Worm (Caenorhabditis elegans) whole organism, early embryonic: ENCODE data around the gene dlat-2.

Source experiments
- F13C5.2 ChIP-seq: sonication (generic microtip); optimal IDR thresholded peaks from 2 replicates; lab custom pipeline; 2017; ENCODE audit warnings: mild to moderate bottlenecking, missing genetic modification characterization, inconsistent platforms, missing compliant biosample characterization
- aly-1 ChIP-seq: sonication (generic microtip); optimal IDR thresholded peaks from 2 replicates; lab custom pipeline; 2016; ENCODE audit warnings: missing genetic modification characterization, missing compliant biosample characterization
- ceh-13 ChIP-seq: fragments of 200-800 bp; sonication (Bioruptor generic); optimal IDR thresholded peaks from 2 replicates; lab custom pipeline; 2018; ENCODE audit warnings: mild to moderate bottlenecking, missing genetic modification characterization, missing compliant biosample characterization
- flt-1 ChIP-seq: fragments of 200-800 bp; sonication (Bioruptor generic); IDR thresholded peaks from 2 replicates; pipeline ENCODE4 v1.3.6; 2022; ENCODE audit warnings: missing genetic modification characterization, missing compliant biosample characterization
- hmbx-1 ChIP-seq: sonication (generic microtip); optimal IDR thresholded peaks from 2 replicates; lab custom pipeline; 2016; ENCODE audit warnings: mild to moderate bottlenecking, missing genetic modification characterization, missing compliant biosample characterization

DNA sequence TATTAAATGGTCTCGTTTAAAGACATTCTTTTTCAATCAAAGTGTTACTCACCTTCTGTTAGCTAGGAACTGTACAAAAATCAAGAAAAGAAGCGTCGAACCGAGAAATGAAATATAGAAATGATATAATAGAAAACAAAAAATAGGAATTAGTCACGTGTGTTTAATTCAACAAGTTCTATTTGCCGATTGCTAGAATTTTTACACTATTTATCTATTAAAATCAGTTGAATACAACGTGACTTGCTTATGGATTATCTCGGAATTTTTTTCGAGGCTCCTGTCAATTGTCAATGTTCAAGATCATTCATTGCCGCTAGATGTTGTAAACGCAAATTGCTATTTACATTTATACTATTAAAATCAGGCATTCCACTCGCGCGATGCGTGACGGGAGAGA, 13.1 kb upstream of the dlat-2 start, which contains the start of gene zipt-17:
- no peak for TF ChIP-seq F13C5.2 (tag; lab: Kevin White, UChicago)
- TF ChIP-seq aly-1 (tag; lab: Kevin White, UChicago) = no peak
- no peak for TF ChIP-seq ceh-13 (GFP tag; lab: Kevin White, UChicago)
- no peak for TF ChIP-seq flt-1 (GFP tag; lab: Robert Waterston, UW)
- TF ChIP-seq hmbx-1 = no peak
